Fruit fly (Drosophila melanogaster): ENCODE results near the gene CG15484.

The CG15484 gene

DNA sequence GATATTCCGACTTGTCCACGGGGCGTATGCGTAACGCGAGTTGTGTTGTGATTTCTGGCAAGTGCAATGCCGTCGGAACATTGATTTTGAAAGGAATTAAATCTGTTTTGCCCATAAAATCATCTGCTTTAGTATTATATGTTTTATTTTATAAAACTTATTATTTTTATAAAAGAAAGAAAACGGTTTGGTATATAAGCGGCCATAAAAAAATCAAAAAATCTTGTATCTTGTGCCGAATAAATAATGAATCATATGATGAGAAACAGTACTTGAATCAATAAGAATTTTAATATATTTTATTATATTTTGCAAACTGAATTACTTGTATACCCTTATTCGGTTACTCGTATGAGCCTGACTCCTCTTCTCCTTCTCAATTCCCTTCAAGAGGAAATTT is 50.6 kb downstream of the CG15484 start, which contains the start of gene pdm2:
TSS of gene pdm2 (plus strand) at position 301 of the 400 bp plus-strand sequence.
- TF ChIP-seq CG8478 (optimal IDR thresholded peaks at IDR 0.05) (no peak), CTCF (optimal IDR thresholded peaks at IDR 0.05) (no peak)

Data from S2 (cell line).